Worm (Caenorhabditis elegans): ENCODE results near the gene C15H7.3.

DNA sequence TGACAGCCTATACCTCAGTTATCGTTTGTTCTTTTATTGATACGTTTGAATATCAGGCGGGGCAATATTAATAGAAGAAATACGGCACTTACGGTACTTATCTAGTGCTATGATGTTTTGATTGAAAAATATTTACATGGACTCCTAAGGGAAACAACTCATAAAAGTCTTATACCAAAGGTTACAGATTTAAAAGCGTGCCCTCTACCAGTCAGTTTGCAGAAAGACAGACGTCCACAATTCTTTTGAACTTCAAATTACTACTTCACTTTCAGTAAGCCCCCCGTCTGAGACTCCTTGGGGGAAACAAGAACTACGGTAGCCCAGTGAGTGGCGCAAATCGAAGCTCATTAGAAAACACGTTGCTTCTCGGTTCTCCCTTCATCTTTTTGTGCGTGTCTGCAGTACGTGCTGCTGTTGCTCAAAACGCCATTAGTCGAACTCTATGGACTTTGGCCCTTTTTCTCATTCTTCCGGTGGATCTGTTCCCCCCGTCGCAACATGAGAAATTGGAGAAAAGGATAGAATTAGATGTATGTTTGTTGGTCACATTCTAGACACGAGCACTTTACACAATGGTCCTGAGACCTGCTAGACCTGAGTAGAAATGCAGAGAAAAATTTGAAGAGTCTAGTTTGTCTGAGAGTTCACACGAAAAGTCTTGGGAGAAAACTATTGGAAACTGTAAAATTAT is 10.6 kb upstream of the C15H7.3 start:
- TF ChIP-seq dao-5 (tag; optimal IDR thresholded peaks at IDR 0.05) (no peak), him-1 (tag; optimal IDR thresholded peaks at IDR 0.05) (no peak)

All from whole organism, L4/young adult.